Fruit fly (Drosophila melanogaster) whole organism, prepupa: ENCODE measurements around the gene CG14715.

ENCODE experiments used
- Blimp-1 ChIP-seq: fragments of 200-800 bp; sonication (Bioruptor generic); optimal IDR thresholded peaks from 3 replicates; lab custom pipeline; 2017; ENCODE audit warnings: missing biosample characterization, missing genetic modification characterization, mild to moderate bottlenecking, moderate library complexity, missing genetic modification reagents
- CG11902 ChIP-seq: fragments of 200-800 bp; sonication (Bioruptor generic); optimal IDR thresholded peaks from 3 replicates; lab custom pipeline; 2016; ENCODE audit warnings: missing biosample characterization, missing genetic modification characterization
- CG31627 ChIP-seq: fragments of 200-800 bp; sonication (Bioruptor generic); optimal IDR thresholded peaks from 3 replicates; lab custom pipeline; 2016; ENCODE audit warnings: missing biosample characterization, missing genetic modification characterization
- CG32006 ChIP-seq: fragments of 200-800 bp; sonication (Bioruptor generic); optimal IDR thresholded peaks from 3 replicates; lab custom pipeline; 2017; ENCODE audit warnings: missing biosample characterization, mild to moderate bottlenecking, missing genetic modification characterization
- CG3919 ChIP-seq: fragments of 200-800 bp; sonication (Bioruptor generic); optimal IDR thresholded peaks from 3 replicates; lab custom pipeline; 2016; ENCODE audit warnings: missing biosample characterization, missing genetic modification characterization
- Ets96B ChIP-seq: fragments of 200-800 bp; optimal IDR thresholded peaks from 2 replicates; lab custom pipeline; 2019; ENCODE audit warnings: missing biosample characterization, mild to moderate bottlenecking, missing genetic modification characterization, moderate library complexity
- Hr38 ChIP-seq: sonication (Bioruptor generic); optimal IDR thresholded peaks from 2 replicates; lab custom pipeline; 2016; ENCODE audit warnings: missing biosample characterization, missing genetic modification characterization
- Hr4 ChIP-seq: fragments of 200-800 bp; sonication (Bioruptor generic); optimal IDR thresholded peaks from 3 replicates; lab custom pipeline; 2016; ENCODE audit warnings: missing biosample characterization, missing genetic modification characterization
- Sox14 ChIP-seq: fragments of 200-800 bp; sonication (Bioruptor generic); optimal IDR thresholded peaks from 3 replicates; lab custom pipeline; 2016; ENCODE audit warnings: missing biosample characterization, missing genetic modification characterization
- net ChIP-seq: fragments of 200-800 bp; sonication (Bioruptor generic); optimal IDR thresholded peaks from 3 replicates; lab custom pipeline; 2016; ENCODE audit warnings: missing biosample characterization, missing genetic modification characterization
- pdm3 ChIP-seq: fragments of 200-800 bp; sonication (Bioruptor generic); optimal IDR thresholded peaks from 3 replicates; lab custom pipeline; 2016; ENCODE audit warnings: missing biosample characterization, missing genetic modification characterization
- vri ChIP-seq: fragments of 200-800 bp; sonication (Bioruptor generic); optimal IDR thresholded peaks from 3 replicates; lab custom pipeline; 2016; ENCODE audit warnings: missing biosample characterization, mild to moderate bottlenecking, missing genetic modification characterization

DNA sequence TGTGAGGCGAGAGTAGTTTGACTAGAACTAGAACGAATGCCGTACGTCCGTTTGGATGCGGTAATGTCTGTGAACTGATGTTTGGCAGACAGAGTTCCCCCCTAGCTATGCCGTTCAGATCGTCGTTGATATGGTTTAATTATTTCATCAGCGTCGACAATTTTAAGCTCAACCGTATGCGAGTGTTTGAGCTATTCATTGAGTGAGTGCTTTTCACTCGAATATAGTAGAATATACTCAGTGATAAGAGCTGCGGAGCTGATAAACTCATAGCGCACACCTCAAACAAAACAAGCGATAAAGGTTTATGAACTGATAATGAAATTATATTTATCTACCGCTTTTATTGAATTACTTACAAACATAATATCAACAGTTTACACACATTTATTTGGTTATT lies 14.0 kb downstream of the CG14715 start, which contains the start of gene CG6834:
- TF ChIP-seq vri (GFP tag; lab: Kevin White, UChicago): peak; percentile 64
- no peak for TF ChIP-seq net (GFP tag; lab: Kevin White, UChicago)
- no peak for TF ChIP-seq Sox14 (GFP tag; lab: Kevin White, UChicago)
- TF ChIP-seq Hr38: no peak
- no peak for TF ChIP-seq CG31627
- TF ChIP-seq Ets96B (tag; lab: Kevin White, UChicago): no peak
- TF ChIP-seq CG3919 (GFP tag; lab: Kevin White, UChicago): no peak
- no peak for TF ChIP-seq CG32006 (GFP tag; lab: Kevin White, UChicago)
- no peak for TF ChIP-seq Hr4 (GFP tag; lab: Kevin White, UChicago)
- TF ChIP-seq pdm3 (GFP tag; lab: Kevin White, UChicago): no peak
- TF ChIP-seq CG11902 (GFP tag; lab: Kevin White, UChicago): no peak
- TF ChIP-seq Blimp-1 (GFP tag; lab: Kevin White, UChicago): no peak
